Fruit fly (Drosophila melanogaster): ENCODE results near the gene CG3402.

CG3402 gene

DNA sequence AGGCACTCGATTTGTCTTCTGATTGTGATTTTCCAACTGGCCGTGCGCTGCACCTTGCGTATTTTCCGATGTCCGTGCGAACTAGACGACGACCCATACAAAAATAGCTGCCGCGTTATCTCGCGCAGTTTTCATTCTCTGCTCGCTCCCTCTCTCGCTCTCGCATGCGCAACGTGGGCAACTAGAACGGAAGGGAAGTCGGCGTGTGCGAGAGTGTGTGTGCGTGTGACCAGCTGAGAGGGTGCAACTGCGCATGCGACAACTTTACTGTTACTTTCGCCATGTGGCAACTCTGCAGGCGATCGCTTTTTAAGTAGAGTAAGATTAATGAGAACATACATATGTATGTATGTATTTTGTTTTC is 32.7 kb upstream of the CG3402 start, which contains the start of gene ebd1 (continued):
- TF ChIP-seq insv (GFP tag; optimal IDR thresholded peaks at IDR 0.05) (peak in 1 of 2 experiments; percentile 68), Blimp-1 (GFP tag; optimal IDR thresholded peaks at IDR 0.05) (peak; percentile 52), lov (optimal IDR thresholded peaks at IDR 0.05) (no peak), lov (GFP tag; IDR thresholded peaks at IDR 0.05) (no peak), CG13424 (tag; optimal IDR thresholded peaks at IDR 0.05) (no peak), CG11560 (tag; IDR thresholded peaks at IDR 0.05) (no peak), Mad (GFP tag; optimal IDR thresholded peaks at IDR 0.05) (no peak), scrt (GFP tag; optimal IDR thresholded peaks at IDR 0.05) (no peak), bigmax (GFP tag; optimal IDR thresholded peaks at IDR 0.05) (no peak), CG3407 (GFP tag; optimal IDR thresholded peaks at IDR 0.05) (no peak), Hmx (GFP tag; optimal IDR thresholded peaks at IDR 0.05) (no peak), bab2 (GFP tag; optimal IDR thresholded peaks at IDR 0.05) (no peak), CG17912 (GFP tag; optimal IDR thresholded peaks at IDR 0.05) (peak; percentile 7), cato (GFP tag; optimal IDR thresholded peaks at IDR 0.05; ENCODE audit: borderline replicate concordance) (no peak), disco-r (GFP tag; optimal IDR thresholded peaks at IDR 0.05) (no peak), ham (GFP tag; IDR thresholded peaks at IDR 0.05) (no peak), peb (GFP tag; IDR thresholded peaks at IDR 0.05) (no peak), vvl (GFP tag; IDR thresholded peaks at IDR 0.05) (no peak), ewg (GFP tag; optimal IDR thresholded peaks at IDR 0.05) (peak; percentile 97), CG30431 (GFP tag; optimal IDR thresholded peaks at IDR 0.05) (no peak), CG8089 (GFP tag; optimal IDR thresholded peaks at IDR 0.05) (no peak), Ptx1 (GFP tag; IDR thresholded peaks at IDR 0.05) (no peak), CG14667 (GFP tag; IDR thresholded peaks at IDR 0.05) (no peak), Abd-B (GFP tag; optimal IDR thresholded peaks at IDR 0.05) (no peak), CG32772 (GFP tag; IDR thresholded peaks at IDR 0.05) (no peak), CG9727 (GFP tag; optimal IDR thresholded peaks at IDR 0.05) (no peak), Hmr (GFP tag; optimal IDR thresholded peaks at IDR 0.05) (no peak), CG4617 (GFP tag; optimal IDR thresholded peaks at IDR 0.05; ENCODE audit: borderline replicate concordance) (no peak), Dp (GFP tag; optimal IDR thresholded peaks at IDR 0.05) (peak; percentile 3), CG15514 (GFP tag; optimal IDR thresholded peaks at IDR 0.05) (peak; percentile 23), Chrac-16 (GFP tag; optimal IDR thresholded peaks at IDR 0.05) (no peak), Xbp1 (GFP tag; optimal IDR thresholded peaks at IDR 0.05) (no peak), Dref (GFP tag; IDR thresholded peaks at IDR 0.05) (no peak), mirr (GFP tag; optimal IDR thresholded peaks at IDR 0.05) (peak; percentile 6), CG10543 (GFP tag; optimal IDR thresholded peaks at IDR 0.05) (no peak), CG10431 (GFP tag; optimal IDR thresholded peaks at IDR 0.05) (no peak), CG17829 (tag; optimal IDR thresholded peaks at IDR 0.05) (peak; percentile 38), sima (GFP tag; optimal IDR thresholded peaks at IDR 0.05) (no peak), CG17186 (GFP tag; optimal IDR thresholded peaks at IDR 0.05) (peak; percentile 37), CG12104 (GFP tag; optimal IDR thresholded peaks at IDR 0.05) (no peak), gcm (GFP tag; optimal IDR thresholded peaks at IDR 0.05) (peak; percentile 6), Dll (GFP tag; IDR thresholded peaks at IDR 0.05; ENCODE audit: partially characterized antibody) (0 out of 4 replicates have a peak, but pooled peaks have one; percentile 44), CG14710 (tag; optimal IDR thresholded peaks at IDR 0.05) (peak; percentile 1), CrebB (tag; optimal IDR thresholded peaks at IDR 0.05) (peak; percentile 31), D (optimal IDR thresholded peaks at IDR 0.05) (peak; percentile 65), D (GFP tag; optimal IDR thresholded peaks at IDR 0.05) (no peak), Drgx (GFP tag; IDR thresholded peaks at IDR 0.05) (0 out of 2 replicates have a peak, but pooled peaks have one; percentile 22), Atf-2 (GFP tag; optimal IDR thresholded peaks at IDR 0.05) (no peak), gt (GFP tag; IDR thresholded peaks at IDR 0.05) (no peak), fru (optimal IDR thresholded peaks at IDR 0.05) (no peak), pfk (GFP tag; optimal IDR thresholded peaks at IDR 0.05) (peak; percentile 32), schlank (tag; optimal IDR thresholded peaks at IDR 0.05) (no peak)

Measured in whole organism, embryonic.